Worm (Caenorhabditis elegans) whole organism, L3 larva: ENCODE data around the gene F32D8.12.

Source experiments
- R02D3.7 ChIP-seq: fragments of 150-350 bp; optimal IDR thresholded peaks from 2 replicates; lab custom pipeline; 2014; ENCODE audit warnings: missing biosample characterization, missing genetic modification characterization
- ZK546.5 ChIP-seq: sonication (generic microtip); optimal IDR thresholded peaks from 2 replicates; lab custom pipeline; 2017; ENCODE audit warnings: missing biosample characterization, missing genetic modification characterization
- aly-2 ChIP-seq: fragments of 150-350 bp; optimal IDR thresholded peaks from 2 replicates; lab custom pipeline; 2014; ENCODE audit warnings: missing biosample characterization, missing genetic modification characterization
- ama-1 ChIP-seq: fragments of 150-350 bp; optimal IDR thresholded peaks from 2 replicates; lab custom pipeline; 2018
- ceh-16 ChIP-seq: sonication (generic microtip); optimal IDR thresholded peaks from 2 replicates; lab custom pipeline; 2017; ENCODE audit warnings: missing biosample characterization, missing genetic modification characterization
- ceh-28 ChIP-seq: fragments of 150-350 bp; optimal IDR thresholded peaks from 2 replicates; lab custom pipeline; 2014; ENCODE audit warnings: missing biosample characterization, missing genetic modification reagents, missing genetic modification characterization
- ceh-82 ChIP-seq: fragments of 150-350 bp; optimal IDR thresholded peaks from 2 replicates; lab custom pipeline; 2014; ENCODE audit warnings: missing biosample characterization, missing genetic modification characterization
- daf-12 ChIP-seq: fragments of 150-350 bp; optimal IDR thresholded peaks from 2 replicates; lab custom pipeline; 2014; ENCODE audit warnings: missing biosample characterization, missing genetic modification reagents, missing genetic modification characterization
- elt-2 ChIP-seq: sonication (generic microtip); optimal IDR thresholded peaks from 2 replicates; lab custom pipeline; 2016; ENCODE audit warnings: missing genetic modification reagents, mild to moderate bottlenecking, missing genetic modification characterization, missing compliant biosample characterization
- eor-1 ChIP-seq, 2 experiments: fragments of 150-350 bp; optimal IDR thresholded peaks; 2 replicates each; lab custom pipeline; 2014 to 2018; ENCODE audit warnings: missing biosample characterization in 2 of 2, missing genetic modification characterization in 2 of 2
- fkh-10 ChIP-seq: sonication (generic microtip); optimal IDR thresholded peaks from 2 replicates; lab custom pipeline; 2017; ENCODE audit warnings: missing biosample characterization, missing genetic modification reagents, missing genetic modification characterization
- hmg-11 ChIP-seq: sonication (generic microtip); optimal IDR thresholded peaks from 2 replicates; lab custom pipeline; 2016; ENCODE audit warnings: missing genetic modification characterization, missing compliant biosample characterization
- lin-15B ChIP-seq: fragments of 150-350 bp; optimal IDR thresholded peaks from 2 replicates; lab custom pipeline; 2014; ENCODE audit warnings: missing biosample characterization, missing genetic modification characterization
- lin-39 ChIP-seq: fragments of 150-350 bp; optimal IDR thresholded peaks from 2 replicates; lab custom pipeline; 2018; ENCODE audit warnings: missing biosample characterization, missing genetic modification reagents, missing genetic modification characterization
- lsy-12 ChIP-seq: sonication (generic microtip); optimal IDR thresholded peaks from 2 replicates; lab custom pipeline; 2016; ENCODE audit warnings: mild to moderate bottlenecking, missing genetic modification characterization, missing compliant biosample characterization
- mml-1 ChIP-seq: fragments of 150-350 bp; sonication (generic microtip); optimal IDR thresholded peaks from 3 replicates; lab custom pipeline; 2014; ENCODE audit warnings: missing biosample characterization, missing genetic modification characterization
- nfya-1 ChIP-seq: sonication (generic microtip); optimal IDR thresholded peaks from 2 replicates; lab custom pipeline; 2017; ENCODE audit warnings: missing genetic modification characterization, mild to moderate bottlenecking, missing compliant biosample characterization, antibody characterized with exemption, moderate library complexity; ENCODE audit not compliant: insufficient read depth
- nhr-11 ChIP-seq: fragments of 150-350 bp; optimal IDR thresholded peaks from 2 replicates; lab custom pipeline; 2014; ENCODE audit warnings: missing biosample characterization, missing genetic modification characterization
- nhr-23 ChIP-seq: fragments of 150-350 bp; optimal IDR thresholded peaks from 2 replicates; lab custom pipeline; 2014; ENCODE audit warnings: missing biosample characterization, missing genetic modification reagents, missing genetic modification characterization
- nhr-237 ChIP-seq: fragments of 150-350 bp; optimal IDR thresholded peaks from 2 replicates; lab custom pipeline; 2014; ENCODE audit warnings: missing biosample characterization, missing genetic modification characterization
- nhr-43 ChIP-seq: sonication (generic microtip); optimal IDR thresholded peaks from 2 replicates; lab custom pipeline; 2016; ENCODE audit warnings: mild to moderate bottlenecking, missing genetic modification characterization, missing compliant biosample characterization; ENCODE audit not compliant: poor library complexity, severe bottlenecking
- nhr-76 ChIP-seq: fragments of 150-350 bp; sonication (generic microtip); optimal IDR thresholded peaks from 5 replicates; lab custom pipeline; 2014; ENCODE audit warnings: missing biosample characterization, missing genetic modification characterization
- nhr-77 ChIP-seq: fragments of 150-350 bp; optimal IDR thresholded peaks from 2 replicates; lab custom pipeline; 2014; ENCODE audit warnings: missing biosample characterization, missing genetic modification characterization
- pha-4 ChIP-seq: fragments of 150-350 bp; optimal IDR thresholded peaks from 2 replicates; lab custom pipeline; 2014; ENCODE audit warnings: missing biosample characterization, missing genetic modification reagents, missing genetic modification characterization
- pqm-1 ChIP-seq: fragments of 150-350 bp; optimal IDR thresholded peaks from 2 replicates; lab custom pipeline; 2017; ENCODE audit warnings: missing biosample characterization, missing genetic modification characterization, inconsistent platforms
- skn-1 ChIP-seq: fragments of 150-350 bp; optimal IDR thresholded peaks from 2 replicates; lab custom pipeline; 2014; ENCODE audit warnings: missing biosample characterization, missing genetic modification characterization
- snpc-4 ChIP-seq: fragments of 150-350 bp; optimal IDR thresholded peaks from 2 replicates; lab custom pipeline; 2014; ENCODE audit warnings: missing biosample characterization, missing genetic modification characterization
- tbx-2 ChIP-seq: sonication (generic microtip); optimal IDR thresholded peaks from 2 replicates; lab custom pipeline; 2016; ENCODE audit warnings: mild to moderate bottlenecking, missing genetic modification characterization, missing compliant biosample characterization
- unc-39 ChIP-seq: sonication (generic microtip); optimal IDR thresholded peaks from 4 replicates; lab custom pipeline; 2017; ENCODE audit warnings: missing biosample characterization, missing genetic modification characterization
- unc-62 ChIP-seq: fragments of 150-350 bp; sonication (generic microtip); optimal IDR thresholded peaks from 4 replicates; lab custom pipeline; 2014; ENCODE audit warnings: missing biosample characterization, missing genetic modification reagents, missing genetic modification characterization
- zag-1 ChIP-seq: fragments of 150-350 bp; optimal IDR thresholded peaks from 2 replicates; lab custom pipeline; 2014; ENCODE audit warnings: missing biosample characterization, missing genetic modification characterization
- ztf-11 ChIP-seq: fragments of 150-350 bp; optimal IDR thresholded peaks from 2 replicates; lab custom pipeline; 2014; ENCODE audit warnings: missing biosample characterization, missing genetic modification characterization

F32D8.12 gene

DNA sequence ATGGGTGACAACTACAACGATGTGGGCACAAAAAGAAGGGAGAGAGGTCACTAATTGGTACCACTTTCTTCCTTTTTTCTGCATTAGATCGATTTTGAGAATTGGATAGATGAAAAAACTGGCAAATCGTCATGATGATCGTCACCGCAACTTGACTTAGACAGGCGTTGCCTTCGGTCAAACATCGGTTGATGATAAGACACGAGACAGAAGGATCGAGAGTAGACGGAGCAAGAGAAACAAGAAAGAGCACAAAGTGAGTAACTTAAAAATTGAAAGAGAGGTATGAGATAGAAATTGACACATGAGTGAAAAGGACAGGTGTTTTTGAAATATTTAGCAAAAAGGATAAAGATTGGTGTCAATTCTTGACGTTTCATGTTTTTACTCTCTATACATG is 20.8 kb downstream of the F32D8.12 start:
- TF ChIP-seq unc-62 = no peak
- TF ChIP-seq unc-39 (tag; lab: Kevin White, UChicago) = no peak
- TF ChIP-seq R02D3.7 (tag; lab: Kevin White, UChicago) = no peak
- TF ChIP-seq tbx-2 (tag; lab: Kevin White, UChicago) = no peak
- peak; percentile 23 for TF ChIP-seq elt-2 (tag; lab: Kevin White, UChicago)
- no peak for TF ChIP-seq ZK546.5 (tag; lab: Kevin White, UChicago)
- no peak for TF ChIP-seq ceh-28 (tag; lab: Kevin White, UChicago)
- TF ChIP-seq pqm-1 = peak; percentile 9

ce11 chrV:10867586-10867985 is 23.2 kb downstream of the F32D8.12 start:
- no peak for TF ChIP-seq pqm-1
- TF ChIP-seq lin-39 = peak; percentile 11
- TF ChIP-seq nfya-1 (tag; lab: Kevin White, UChicago) = peak; percentile 28
- TF ChIP-seq nhr-43 (tag; lab: Kevin White, UChicago) = peak; percentile 11
- TF ChIP-seq fkh-10 (GFP tag; lab: Kevin White, UChicago) = peak; percentile 65
- TF ChIP-seq, all 47 proteins: peak for 4

DNA sequence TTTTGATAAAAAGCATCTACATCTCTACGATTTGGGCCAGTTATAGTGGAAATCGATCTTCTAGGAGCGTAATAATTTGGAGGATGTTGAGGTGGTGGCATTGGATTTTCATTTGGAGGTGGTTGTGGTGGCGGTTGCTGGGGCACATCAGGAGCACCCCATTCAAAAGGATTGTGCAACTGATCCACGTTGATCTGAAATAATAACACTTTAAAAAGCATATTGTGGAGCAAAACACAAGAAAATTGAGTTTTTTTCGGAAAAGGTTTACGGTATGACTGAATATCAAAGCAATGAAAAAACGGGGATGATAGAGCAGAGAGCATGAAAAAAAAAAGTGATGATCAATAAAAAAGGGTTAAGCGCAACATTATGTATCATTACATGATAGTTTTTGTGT is 25.2 kb downstream of the F32D8.12 start, which contains the start of gene saeg-1:
saeg-1 (minus strand) TSS at position 101 of the 400 bp plus-strand sequence.
- TF ChIP-seq ztf-11 (tag; lab: Kevin White, UChicago) = no peak
- TF ChIP-seq lin-39 = no peak
- TF ChIP-seq pqm-1 = no peak
- no peak for TF ChIP-seq elt-2 (tag; lab: Kevin White, UChicago)
- TF ChIP-seq lin-15B (tag; lab: Kevin White, UChicago) = no peak
- no peak for TF ChIP-seq aly-2
- TF ChIP-seq nhr-76 = no peak
- no peak for TF ChIP-seq lsy-12 (tag; lab: Kevin White, UChicago)
- TF ChIP-seq zag-1 = no peak

DNA sequence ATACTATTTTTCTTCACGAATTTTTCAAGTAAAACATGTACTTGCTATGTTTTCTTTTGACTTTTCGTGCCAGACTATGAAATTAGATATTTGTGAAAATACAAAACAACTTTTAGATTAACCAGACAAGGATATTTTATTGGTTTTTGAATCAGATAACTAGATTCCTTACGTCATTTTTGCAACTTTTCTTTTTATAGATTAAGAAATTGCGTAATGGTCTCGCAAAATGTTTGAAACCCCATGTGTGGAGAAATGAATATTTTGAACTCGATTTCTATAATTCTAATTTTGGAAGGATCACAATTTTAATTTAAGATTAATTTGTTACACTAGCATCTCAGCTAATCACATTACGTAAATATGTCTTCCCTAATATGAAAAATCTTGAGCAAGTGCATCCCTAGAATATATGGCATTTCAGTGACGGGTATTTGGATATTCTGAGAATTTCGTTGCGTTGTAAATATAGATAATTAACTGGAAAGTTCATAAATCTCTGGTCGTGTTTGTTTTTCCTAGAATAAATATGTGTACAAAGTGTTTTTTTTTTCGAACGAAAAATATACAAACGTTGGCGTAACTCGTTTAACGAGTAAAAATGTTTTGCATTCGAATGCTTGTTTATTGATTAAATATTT is 28.2 kb downstream of the F32D8.12 start:
- TF ChIP-seq eor-1 (tag; optimal IDR thresholded peaks at IDR 0.05; lab: Kevin White, UChicago) (no peak), hmg-11 (no peak), R02D3.7 (tag; lab: Kevin White, UChicago) (no peak), nhr-11 (tag; lab: Kevin White, UChicago) (no peak), nhr-76 (no peak), unc-39 (tag; lab: Kevin White, UChicago) (no peak), ceh-82 (tag; lab: Kevin White, UChicago) (no peak), nhr-237 (tag; lab: Kevin White, UChicago) (no peak)

DNA sequence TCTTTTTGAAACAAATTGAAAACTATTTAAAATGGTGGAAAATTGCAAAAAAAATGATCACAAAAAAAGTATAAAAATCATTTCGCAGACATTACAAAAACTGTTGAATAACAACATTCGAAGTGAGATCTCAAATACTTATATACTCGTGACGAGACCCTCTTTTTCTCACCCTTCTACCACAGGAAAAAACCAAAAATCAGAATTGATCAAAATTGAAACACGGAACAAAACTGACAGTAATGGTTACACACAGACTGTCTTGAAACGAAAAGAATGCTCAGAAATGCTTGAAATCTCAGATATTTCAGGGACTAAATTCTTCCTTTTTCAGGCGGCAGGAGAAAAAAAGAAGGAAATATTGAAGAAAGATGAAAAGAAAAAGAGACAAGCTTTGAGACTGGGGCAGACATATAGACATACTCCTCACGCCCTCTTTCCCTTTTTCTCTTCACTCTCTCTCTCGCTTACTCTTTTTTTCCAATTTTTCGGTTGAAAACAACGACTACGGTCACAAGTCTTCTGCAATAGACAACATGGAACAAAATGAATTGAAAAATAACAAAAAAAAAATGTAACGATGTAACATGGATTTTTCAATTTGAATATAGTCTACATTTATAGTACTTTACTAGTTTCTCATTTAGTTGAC is 29.1 kb downstream of the F32D8.12 start:
- TF ChIP-seq R02D3.7 (tag; lab: Kevin White, UChicago) = no peak
- no peak for TF ChIP-seq daf-12 (tag; lab: Kevin White, UChicago)
- no peak for TF ChIP-seq nhr-23
- TF ChIP-seq ztf-11 (tag; lab: Kevin White, UChicago) = no peak
- peak; percentile 17 for TF ChIP-seq snpc-4 (tag; lab: Kevin White, UChicago)
- TF ChIP-seq nhr-43 (tag; lab: Kevin White, UChicago) = no peak
- no peak for TF ChIP-seq mml-1 (tag; lab: Kevin White, UChicago)
- no peak for TF ChIP-seq zag-1
- TF ChIP-seq pha-4 (tag; lab: Kevin White, UChicago) = peak; percentile 51
- no peak for TF ChIP-seq skn-1 (tag; lab: Kevin White, UChicago)
- peak; percentile 10 for TF ChIP-seq elt-2 (tag; lab: Kevin White, UChicago)
- TF ChIP-seq nhr-237 (tag; lab: Kevin White, UChicago) = no peak
- peak; percentile 4 for TF ChIP-seq hmg-11
- no peak for TF ChIP-seq tbx-2 (tag; lab: Kevin White, UChicago)
- TF ChIP-seq fkh-10 (GFP tag; lab: Kevin White, UChicago) = no peak
- no peak for TF ChIP-seq ceh-16 (tag; lab: Kevin White, UChicago)
- TF ChIP-seq eor-1 (tag; optimal IDR thresholded peaks at IDR 0.05; lab: Kevin White, UChicago) = no peak
- peak; percentile 54 for TF ChIP-seq nfya-1 (tag; lab: Kevin White, UChicago)
- TF ChIP-seq ama-1 (lab: Kevin White, UChicago) = no peak
- TF ChIP-seq nhr-77 = no peak
- no peak for TF ChIP-seq nhr-11 (tag; lab: Kevin White, UChicago)
